Fruit fly (Drosophila melanogaster): ENCODE measurements around the gene Ubr3.

The Ubr3 gene

DNA sequence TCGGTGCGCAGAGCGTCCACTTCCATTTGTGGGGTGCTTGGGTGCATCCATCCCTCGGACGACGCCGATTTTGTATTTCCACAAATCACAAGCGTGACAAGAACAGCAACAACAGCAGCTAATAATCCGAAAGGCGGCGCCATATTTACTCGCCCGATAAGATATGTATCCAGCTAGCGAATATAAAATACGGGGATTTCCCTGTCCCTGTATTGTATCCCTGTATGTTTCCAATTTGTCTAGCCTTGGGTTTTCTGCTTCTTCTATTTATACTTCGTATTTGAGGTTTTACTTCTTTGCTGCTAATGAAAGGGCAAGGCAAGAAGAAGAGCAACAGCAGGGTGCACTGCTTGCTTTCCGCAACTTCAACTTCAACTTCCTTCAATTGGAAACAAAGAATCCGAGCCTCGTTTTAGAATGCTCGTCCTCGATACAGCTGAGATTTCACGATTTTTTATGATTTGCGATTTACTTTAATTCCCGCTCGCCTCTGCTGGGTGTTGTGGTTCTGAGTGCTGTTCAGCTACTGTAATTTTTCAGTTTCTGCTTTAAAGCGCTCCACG lies 8.5 kb downstream of the Ubr3 start (continued):
- no peak for TF ChIP-seq CG16815 (GFP tag; optimal IDR thresholded peaks at IDR 0.05)
- no peak for TF ChIP-seq CG12219 (GFP tag; optimal IDR thresholded peaks at IDR 0.05)

DNA sequence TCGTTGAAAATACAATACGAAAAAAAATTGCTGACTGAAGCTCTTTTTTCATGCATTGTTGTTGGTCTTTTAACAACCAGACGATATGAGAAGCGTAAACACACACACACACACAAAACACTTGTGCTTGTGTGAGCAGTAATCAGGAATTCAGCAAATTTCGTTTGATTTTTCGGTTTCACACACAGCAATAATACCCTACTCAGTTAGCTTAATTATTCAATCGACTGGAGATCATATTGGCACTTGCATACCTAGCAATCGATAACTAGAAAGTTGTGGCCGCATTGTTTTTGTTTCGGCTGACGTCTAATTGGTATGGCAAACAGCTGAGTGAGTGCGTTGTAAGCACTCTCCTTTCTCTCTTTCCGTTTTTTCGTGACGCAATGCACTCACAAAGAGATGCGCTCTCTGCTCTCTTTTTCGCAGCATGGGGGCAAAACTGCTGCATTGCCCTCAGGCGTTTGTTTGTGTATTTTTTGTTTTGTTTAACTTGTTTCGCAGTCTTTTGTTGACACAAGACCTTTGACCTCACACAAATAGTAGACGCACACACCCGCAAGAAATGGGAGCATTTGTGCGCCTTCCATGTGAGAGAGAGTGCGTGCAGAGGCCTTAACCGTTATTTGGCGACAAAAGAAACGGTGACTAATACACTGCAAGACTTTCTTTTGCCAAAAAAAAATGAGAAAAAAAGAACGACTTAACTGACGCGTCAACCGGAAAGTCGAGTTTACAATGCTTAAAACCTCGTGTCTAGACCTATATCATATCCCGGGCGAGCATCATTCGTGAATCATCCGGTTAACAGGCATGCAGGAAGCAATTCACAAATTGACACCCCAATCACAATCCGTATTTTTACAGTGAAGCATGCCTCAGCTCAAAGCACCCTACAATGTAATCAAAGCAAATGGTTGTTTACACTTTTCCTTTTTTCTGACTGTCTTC lies 9.4 kb downstream of the Ubr3 start:
- TF ChIP-seq Lhr (GFP tag; optimal IDR thresholded peaks at IDR 0.05) (no peak), Spps (tag; optimal IDR thresholded peaks at IDR 0.05) (no peak), trh (GFP tag; optimal IDR thresholded peaks at IDR 0.05) (no peak), CG33557 (GFP tag; optimal IDR thresholded peaks at IDR 0.05) (no peak), prd (optimal IDR thresholded peaks at IDR 0.05) (no peak), prd (GFP tag; IDR thresholded peaks at IDR 0.05) (peak; percentile 34; the same call in 1 of the 3 replicates), CG6854 (GFP tag; optimal IDR thresholded peaks at IDR 0.05) (no peak), mam (GFP tag; optimal IDR thresholded peaks at IDR 0.05) (peak; percentile 28), mirr (GFP tag; optimal IDR thresholded peaks at IDR 0.05) (peak; percentile 43), tll (GFP tag; optimal IDR thresholded peaks at IDR 0.05) (no peak), CG4854 (GFP tag; optimal IDR thresholded peaks at IDR 0.05) (no peak), psq (GFP tag; optimal IDR thresholded peaks at IDR 0.05) (no peak), CG14710 (tag; optimal IDR thresholded peaks at IDR 0.05) (peak; percentile 14), sr (GFP tag; IDR thresholded peaks at IDR 0.05) (no peak), Ets65A (GFP tag) (peak; percentile 90), D19B (GFP tag; optimal IDR thresholded peaks at IDR 0.05) (peak; percentile 51), Fer1 (GFP tag; optimal IDR thresholded peaks at IDR 0.05) (peak; percentile 12), chif (GFP tag; optimal IDR thresholded peaks at IDR 0.05) (peak in 1 of 2 experiments; percentile 46), slp2 (GFP tag; optimal IDR thresholded peaks at IDR 0.05) (no peak), B-H2 (GFP tag; optimal IDR thresholded peaks at IDR 0.05) (no peak), CG2202 (tag; optimal IDR thresholded peaks at IDR 0.05) (no peak), CG34376 (GFP tag; optimal IDR thresholded peaks at IDR 0.05) (peak; percentile 61), CG15696 (tag; optimal IDR thresholded peaks at IDR 0.05) (no peak), CG17568 (GFP tag; optimal IDR thresholded peaks at IDR 0.05) (no peak), Rfx (GFP tag; IDR thresholded peaks at IDR 0.05) (peak; percentile 56), Lim3 (GFP tag; IDR thresholded peaks at IDR 0.05) (no peak), CG2120 (GFP tag; optimal IDR thresholded peaks at IDR 0.05) (peak; percentile 48), CG1024 (GFP tag; IDR thresholded peaks at IDR 0.05) (0 out of 2 replicates have a peak, but pooled peaks have one; percentile 2), CG8388 (GFP tag; optimal IDR thresholded peaks at IDR 0.05) (no peak), tna (GFP tag; IDR thresholded peaks at IDR 0.05; ENCODE audit: partially characterized antibody) (no peak), sc (optimal IDR thresholded peaks at IDR 0.05) (no peak), sc (GFP tag; optimal IDR thresholded peaks at IDR 0.05) (no peak), CG7928 (GFP tag; optimal IDR thresholded peaks at IDR 0.05) (no peak), Ssrp (tag; optimal IDR thresholded peaks at IDR 0.05) (peak; percentile 13), CG9437 (GFP tag; optimal IDR thresholded peaks at IDR 0.05) (no peak), CG6175 (GFP tag; IDR thresholded peaks at IDR 0.05) (0 out of 3 replicates have a peak, but pooled peaks have one; percentile 10), CG13624 (GFP tag; optimal IDR thresholded peaks at IDR 0.05) (no peak), D19A (tag; optimal IDR thresholded peaks at IDR 0.05) (peak; percentile 37), CG14441 (GFP tag; IDR thresholded peaks at IDR 0.05) (0 out of 2 replicates have a peak, but pooled peaks have one; percentile 35), Taf1 (GFP tag; IDR thresholded peaks at IDR 0.05) (peak; percentile 11; the same call in 1 of the 2 replicates), stwl (tag; optimal IDR thresholded peaks at IDR 0.05) (no peak), wor (GFP tag; IDR thresholded peaks at IDR 0.05) (no peak), CG8281 (tag; optimal IDR thresholded peaks at IDR 0.05) (no peak), ato (GFP tag; IDR thresholded peaks at IDR 0.05; ENCODE audit: partially characterized antibody) (no peak)

Measured in whole organism, embryonic.